Worm (Caenorhabditis elegans) whole organism, L4 larva: Measurements from ENCODE around the gene M02F4.1.

Experiments
- D1046.2 ChIP-seq: fragments of 200-800 bp; sonication (Bioruptor generic); IDR thresholded peaks from 2 replicates; pipeline ENCODE4 v1.3.6; 2022; ENCODE audit warnings: missing genetic modification characterization, missing compliant biosample characterization
- F26F4.8 ChIP-seq: fragments of 200-800 bp; sonication (Bioruptor generic); conservative IDR thresholded peaks from 2 replicates; pipeline ENCODE4 v1.3.6; 2022; ENCODE audit warnings: missing genetic modification characterization, missing compliant biosample characterization
- F44E2.7 ChIP-seq: fragments of 200-800 bp; sonication (Bioruptor generic); IDR thresholded peaks from 2 replicates; pipeline ENCODE4 v2.1.2; 2022; ENCODE audit warnings: missing genetic modification characterization, missing compliant biosample characterization
- T26A8.4 ChIP-seq: fragments of 200-800 bp; sonication (Bioruptor generic); IDR thresholded peaks from 2 replicates; pipeline ENCODE4 v1.3.6; 2022; ENCODE audit warnings: missing genetic modification characterization, missing compliant biosample characterization
- Y5F2A.4 ChIP-seq: fragments of 200-800 bp; sonication (Bioruptor generic); optimal IDR thresholded peaks from 2 replicates; lab custom pipeline; 2018; ENCODE audit warnings: mild to moderate bottlenecking, missing genetic modification characterization, missing compliant biosample characterization
- aha-1 ChIP-seq: fragments of 150-350 bp; peaks from one replicate; lab custom pipeline; 2014; ENCODE audit warnings: missing biosample characterization, missing genetic modification characterization
- attf-4 ChIP-seq: sonication (generic microtip); optimal IDR thresholded peaks from 3 replicates; lab custom pipeline; 2017; ENCODE audit warnings: missing biosample characterization, missing genetic modification characterization
- ceh-20 ChIP-seq: fragments of 200-800 bp; sonication (Bioruptor generic); IDR thresholded peaks from 2 replicates; pipeline ENCODE4 v1.3.6; 2022; ENCODE audit warnings: missing genetic modification reagents, missing genetic modification characterization, missing compliant biosample characterization
- ceh-28 ChIP-seq: fragments of 150-350 bp; optimal IDR thresholded peaks from 2 replicates; lab custom pipeline; 2014; ENCODE audit warnings: missing biosample characterization, missing genetic modification reagents, missing genetic modification characterization
- ceh-44 ChIP-seq: fragments of 200-800 bp; sonication (Bioruptor generic); IDR thresholded peaks from 2 replicates; pipeline ENCODE4 v1.3.6; 2022; ENCODE audit warnings: missing genetic modification reagents, missing genetic modification characterization, missing compliant biosample characterization
- cey-2 ChIP-seq: sonication (generic microtip); optimal IDR thresholded peaks from 3 replicates; lab custom pipeline; 2017; ENCODE audit warnings: missing genetic modification characterization, mild to moderate bottlenecking, missing compliant biosample characterization, antibody characterized with exemption, borderline replicate concordance; ENCODE audit not compliant: insufficient read depth
- daf-16 ChIP-seq, 3 experiments: sonication (generic microtip); optimal IDR thresholded peaks; 2 replicates each; lab custom pipeline; 2016 to 2017; ENCODE audit warnings: missing genetic modification characterization in 3 of 3, missing genetic modification reagents in 3 of 3, mild to moderate bottlenecking in 2 of 3, missing compliant biosample characterization in 2 of 3, missing biosample characterization in 1 of 3, moderate library complexity in 1 of 3
- daf-8 ChIP-seq: fragments of 200-800 bp; sonication (Bioruptor generic); IDR thresholded peaks from 2 replicates; pipeline ENCODE4 v1.3.6; 2022; ENCODE audit warnings: missing genetic modification characterization, missing compliant biosample characterization
- dmd-6 ChIP-seq: fragments of 200-800 bp; sonication (Bioruptor generic); IDR thresholded peaks from 2 replicates; pipeline ENCODE4 v1.3.6; 2022; ENCODE audit warnings: missing genetic modification reagents, missing genetic modification characterization, missing compliant biosample characterization
- dmd-8 ChIP-seq: fragments of 200-800 bp; sonication (Bioruptor generic); IDR thresholded peaks from 2 replicates; pipeline ENCODE4 v1.3.6; 2022; ENCODE audit warnings: missing genetic modification characterization, missing compliant biosample characterization
- dpl-1 ChIP-seq: fragments of 150-350 bp; optimal IDR thresholded peaks from 2 replicates; lab custom pipeline; 2014; ENCODE audit warnings: missing biosample characterization, missing genetic modification reagents, missing genetic modification characterization
- dve-1 ChIP-seq: sonication (generic microtip); optimal IDR thresholded peaks from 2 replicates; lab custom pipeline; 2017; ENCODE audit warnings: antibody characterized with exemption, mild to moderate bottlenecking, missing genetic modification characterization, missing compliant biosample characterization; ENCODE audit not compliant: insufficient read depth
- egl-27 ChIP-seq: sonication (generic microtip); optimal IDR thresholded peaks from 3 replicates; lab custom pipeline; 2017; ENCODE audit warnings: missing biosample characterization, missing genetic modification reagents, missing genetic modification characterization
- egl-43 ChIP-seq: fragments of 200-800 bp; sonication (Bioruptor generic); IDR thresholded peaks from 2 replicates; pipeline ENCODE4 v1.3.6; 2022; ENCODE audit warnings: missing genetic modification reagents, missing genetic modification characterization, missing compliant biosample characterization
- fkh-10 ChIP-seq: fragments of 150-350 bp; optimal IDR thresholded peaks from 2 replicates; lab custom pipeline; 2014; ENCODE audit warnings: missing biosample characterization, missing genetic modification reagents, missing genetic modification characterization
- fos-1 ChIP-seq: fragments of 150-350 bp; optimal IDR thresholded peaks from 2 replicates; lab custom pipeline; 2014; ENCODE audit warnings: missing biosample characterization, missing genetic modification characterization
- gei-8 ChIP-seq: fragments of 200-800 bp; sonication (Bioruptor generic); optimal IDR thresholded peaks from 2 replicates; lab custom pipeline; 2018; ENCODE audit warnings: mild to moderate bottlenecking, missing genetic modification characterization, missing compliant biosample characterization
- hif-1 ChIP-seq, 2 experiments: sonication (generic microtip); optimal IDR thresholded peaks; 2 replicates each; lab custom pipeline; 2016 to 2017; ENCODE audit warnings: missing compliant biosample characterization in 2 of 2, missing genetic modification characterization in 2 of 2, missing genetic modification reagents in 2 of 2, missing genotype in 2 of 2, mild to moderate bottlenecking in 1 of 2
- hmg-1.1 ChIP-seq: fragments of 200-800 bp; sonication (Bioruptor generic); IDR thresholded peaks from 2 replicates; pipeline ENCODE4 v1.3.6; 2022; ENCODE audit warnings: missing genetic modification reagents, missing genetic modification characterization, missing compliant biosample characterization
- lin-1 ChIP-seq: fragments of 200-800 bp; sonication (Bioruptor generic); IDR thresholded peaks from 2 replicates; pipeline ENCODE4 v1.3.6; 2022; ENCODE audit warnings: missing genetic modification reagents, missing genetic modification characterization, missing compliant biosample characterization
- lin-13 ChIP-seq: fragments of 150-350 bp; optimal IDR thresholded peaks from 2 replicates; lab custom pipeline; 2014; ENCODE audit warnings: missing biosample characterization, missing genetic modification reagents, missing genetic modification characterization
- lin-15B ChIP-seq: fragments of 150-350 bp; sonication (generic microtip); optimal IDR thresholded peaks from 3 replicates; lab custom pipeline; 2014; ENCODE audit warnings: missing biosample characterization, missing genetic modification characterization
- lin-38 ChIP-seq: fragments of 200-800 bp; sonication (Bioruptor generic); IDR thresholded peaks from 2 replicates; pipeline ENCODE4 v1.3.6; 2022; ENCODE audit warnings: missing genetic modification reagents, missing genetic modification characterization, missing compliant biosample characterization
- lin-39 ChIP-seq: fragments of 150-350 bp; optimal IDR thresholded peaks from 2 replicates; lab custom pipeline; 2014; ENCODE audit warnings: missing biosample characterization, missing genetic modification reagents, missing genetic modification characterization
- lir-3 ChIP-seq: sonication (generic microtip); optimal IDR thresholded peaks from 2 replicates; lab custom pipeline; 2016; ENCODE audit warnings: mild to moderate bottlenecking, missing genetic modification characterization, missing compliant biosample characterization
- madf-5 ChIP-seq, 2 experiments: fragments of 200-800 bp; sonication (Bioruptor generic); IDR thresholded peaks; 2 replicates each; pipeline ENCODE4 v1.3.6; 2022; ENCODE audit warnings: missing compliant biosample characterization in 2 of 2, missing genetic modification characterization in 2 of 2
- mdl-1 ChIP-seq, 2 experiments: fragments of 150-350 bp in 1 of 2; sonication (generic microtip) in 1 of 2; optimal IDR thresholded peaks; 2 replicates each; lab custom pipeline; 2014 to 2017; ENCODE audit warnings: missing biosample characterization in 2 of 2, missing genetic modification characterization in 2 of 2
- mes-2 ChIP-seq: sonication (generic microtip); optimal IDR thresholded peaks from 2 replicates; lab custom pipeline; 2016; ENCODE audit warnings: missing genotype, mild to moderate bottlenecking, missing genetic modification characterization, missing compliant biosample characterization; ENCODE audit not compliant: poor library complexity, severe bottlenecking
- mxl-2 ChIP-seq: fragments of 200-800 bp; sonication (Bioruptor generic); conservative IDR thresholded peaks from 2 replicates; pipeline ENCODE4 v1.3.6; 2022; ENCODE audit warnings: missing genetic modification reagents, missing genetic modification characterization, missing compliant biosample characterization
- mxl-3 ChIP-seq: fragments of 200-800 bp; sonication (Bioruptor generic); optimal IDR thresholded peaks from 2 replicates; lab custom pipeline; 2018; ENCODE audit warnings: mild to moderate bottlenecking, missing genetic modification characterization, missing compliant biosample characterization
- nhr-11 ChIP-seq: fragments of 150-350 bp; optimal IDR thresholded peaks from 2 replicates; lab custom pipeline; 2014; ENCODE audit warnings: missing biosample characterization, missing genetic modification characterization
- nhr-237 ChIP-seq: sonication (generic microtip); optimal IDR thresholded peaks from 2 replicates; lab custom pipeline; 2017; ENCODE audit warnings: missing biosample characterization, missing genetic modification characterization
- nhr-25 ChIP-seq: sonication (generic microtip); optimal IDR thresholded peaks from 2 replicates; lab custom pipeline; 2017; ENCODE audit warnings: missing genetic modification characterization, mild to moderate bottlenecking, missing compliant biosample characterization, antibody characterized with exemption, moderate library complexity, borderline replicate concordance; ENCODE audit not compliant: insufficient read depth
- nhr-42 ChIP-seq: fragments of 200-800 bp; sonication (Bioruptor generic); IDR thresholded peaks from 2 replicates; pipeline ENCODE4 v1.3.6; 2022; ENCODE audit warnings: missing genetic modification characterization, missing compliant biosample characterization
- nhr-48 ChIP-seq: sonication (generic microtip); optimal IDR thresholded peaks from 2 replicates; lab custom pipeline; 2016; ENCODE audit warnings: mild to moderate bottlenecking, missing genetic modification characterization, missing compliant biosample characterization
- nhr-6 ChIP-seq: fragments of 150-350 bp; optimal IDR thresholded peaks from 2 replicates; lab custom pipeline; 2014; ENCODE audit warnings: missing biosample characterization, missing genetic modification characterization
- nhr-76 ChIP-seq: fragments of 150-350 bp; optimal IDR thresholded peaks from 2 replicates; lab custom pipeline; 2014; ENCODE audit warnings: missing biosample characterization, missing genetic modification characterization
- pqm-1 ChIP-seq: sonication (generic microtip); optimal IDR thresholded peaks from 2 replicates; lab custom pipeline; 2017; ENCODE audit warnings: missing biosample characterization, missing genetic modification characterization
- rbr-2 ChIP-seq: sonication (generic microtip); optimal IDR thresholded peaks from 2 replicates; lab custom pipeline; 2016; ENCODE audit warnings: missing genotype, missing genetic modification characterization, missing compliant biosample characterization
- spr-1 ChIP-seq: sonication (generic microtip); optimal IDR thresholded peaks from 2 replicates; lab custom pipeline; 2016; ENCODE audit warnings: mild to moderate bottlenecking, missing genetic modification characterization, missing compliant biosample characterization
- spr-3 ChIP-seq: fragments of 200-800 bp; sonication (Bioruptor generic); optimal IDR thresholded peaks from 2 replicates; lab custom pipeline; 2018; ENCODE audit warnings: mild to moderate bottlenecking, missing genetic modification characterization, missing compliant biosample characterization
- unc-130 ChIP-seq: sonication (generic microtip); optimal IDR thresholded peaks from 2 replicates; lab custom pipeline; 2016; ENCODE audit warnings: missing genetic modification reagents, missing genetic modification characterization, missing compliant biosample characterization
- unc-62 ChIP-seq, 3 experiments: fragments of 150-350 bp in 1 of 3; sonication (generic microtip); optimal IDR thresholded peaks in 2 of 3; peaks in 1 of 3; 1 replicate in 1 of 3; 2 replicates in 2 of 3; lab custom pipeline; 2014 to 2017; ENCODE audit warnings: missing biosample characterization in 3 of 3, missing genetic modification characterization in 3 of 3, missing genetic modification reagents in 3 of 3, missing genotype in 1 of 3
- zag-1 ChIP-seq: fragments of 150-350 bp; optimal IDR thresholded peaks from 2 replicates; lab custom pipeline; 2014; ENCODE audit warnings: missing biosample characterization, missing genetic modification characterization
- zfp-2 ChIP-seq: sonication (generic microtip); optimal IDR thresholded peaks from 2 replicates; lab custom pipeline; 2016; ENCODE audit warnings: mild to moderate bottlenecking, missing genetic modification characterization, missing compliant biosample characterization
- zip-11 ChIP-seq: fragments of 200-800 bp; sonication (Bioruptor generic); IDR thresholded peaks from 2 replicates; pipeline ENCODE4 v1.3.6; 2022; ENCODE audit warnings: missing genetic modification characterization, missing compliant biosample characterization

M02F4.1 gene

ce11 chrX:3049233-3049632, 20.3 kb upstream of the M02F4.1 start (continued):
- TF ChIP-seq mxl-2 (GFP tag; lab: Robert Waterston, UW), result no peak
- no peak for TF ChIP-seq nhr-11
- no peak for TF ChIP-seq lin-38 (GFP tag; lab: Robert Waterston, UW)
- TF ChIP-seq nhr-48, result no peak
- TF ChIP-seq pqm-1 (tag; lab: Kevin White, UChicago), result no peak
- no peak for TF ChIP-seq lin-15B (tag; lab: Kevin White, UChicago)
- peak; percentile 4 for TF ChIP-seq lin-13 (GFP tag; lab: Kevin White, UChicago)
- TF ChIP-seq dve-1, result peak; percentile 49
- TF ChIP-seq spr-1 (tag; lab: Kevin White, UChicago), result no peak
- TF ChIP-seq zag-1, result no peak
- no peak for TF ChIP-seq egl-27 (tag; lab: Kevin White, UChicago)
- no peak for TF ChIP-seq F26F4.8 (GFP tag; lab: Robert Waterston, UW)
- TF ChIP-seq attf-4 (tag; lab: Kevin White, UChicago), result no peak
- no peak for TF ChIP-seq zip-11 (GFP tag; lab: Robert Waterston, UW)
- TF ChIP-seq spr-3 (GFP tag; lab: Kevin White, UChicago), result no peak
- peak in 1 of 2 experiments; percentile 60 for TF ChIP-seq hif-1 (tag; optimal IDR thresholded peaks at IDR 0.05; lab: Kevin White, UChicago)
- TF ChIP-seq rbr-2, result peak; percentile 61
- no peak for TF ChIP-seq dmd-8 (GFP tag; lab: Robert Waterston, UW)
- TF ChIP-seq hmg-1.1 (GFP tag; lab: Robert Waterston, UW), result peak; percentile 88
- no peak for TF ChIP-seq daf-16 (GFP tag; optimal IDR thresholded peaks at IDR 0.05; lab: Kevin White, UChicago)
- peak; percentile 32 for TF ChIP-seq daf-16 (tag; optimal IDR thresholded peaks at IDR 0.05; lab: Kevin White, UChicago)
- TF ChIP-seq ceh-28 (tag; lab: Kevin White, UChicago), result no peak
- no peak for TF ChIP-seq nhr-237
- TF ChIP-seq F44E2.7, result no peak
- no peak for TF ChIP-seq egl-43
- peak; percentile 64 for TF ChIP-seq aha-1
- no peak for TF ChIP-seq nhr-76
- no peak for TF ChIP-seq fos-1 (tag; lab: Kevin White, UChicago)
- no peak for TF ChIP-seq nhr-42 (GFP tag; lab: Robert Waterston, UW)
- TF ChIP-seq lin-39 (tag; lab: Kevin White, UChicago), result no peak
- no peak for TF ChIP-seq D1046.2
- peak; percentile 34 for TF ChIP-seq ceh-20 (GFP tag; lab: Robert Waterston, UW)
- TF ChIP-seq mes-2 (tag; lab: Kevin White, UChicago), result peak; percentile 51
- TF ChIP-seq dpl-1 (GFP tag; lab: Kevin White, UChicago), result no peak
- no peak for TF ChIP-seq madf-5 (GFP tag; IDR thresholded peaks at IDR 0.05; lab: Robert Waterston, UW)
- no peak for TF ChIP-seq nhr-6 (tag; lab: Kevin White, UChicago)
- peak; percentile 2 to 24 for TF ChIP-seq mdl-1 (tag; optimal IDR thresholded peaks at IDR 0.05; lab: Kevin White, UChicago)
- TF ChIP-seq lin-1 (GFP tag; lab: Robert Waterston, UW), result no peak
- TF ChIP-seq fkh-10 (GFP tag; lab: Kevin White, UChicago), result peak; percentile 77
- TF ChIP-seq T26A8.4 (GFP tag; lab: Robert Waterston, UW), result no peak
- TF ChIP-seq lir-3 (tag; lab: Kevin White, UChicago), result no peak
- TF ChIP-seq unc-130 (GFP tag; lab: Kevin White, UChicago), result no peak
- no peak for TF ChIP-seq cey-2 (tag; lab: Kevin White, UChicago)
- no peak for TF ChIP-seq nhr-25 (tag; lab: Kevin White, UChicago)
- peak; percentile 61 for TF ChIP-seq dmd-6
- TF ChIP-seq mxl-3 (GFP tag; lab: Kevin White, UChicago), result peak; percentile 35
- TF ChIP-seq unc-62 (GFP tag; optimal IDR thresholded peaks at IDR 0.05 in 1 of 2; lab: Kevin White, UChicago), result peak in 1 of 2 experiments; percentile 12
- no peak for TF ChIP-seq unc-62 (tag; optimal IDR thresholded peaks at IDR 0.05; lab: Kevin White, UChicago)
- no peak for TF ChIP-seq gei-8
- TF ChIP-seq Y5F2A.4 (GFP tag; lab: Kevin White, UChicago), result no peak
- no peak for TF ChIP-seq daf-8
- no peak for TF ChIP-seq zfp-2 (tag; lab: Kevin White, UChicago)
- no peak for TF ChIP-seq ceh-44 (GFP tag; lab: Robert Waterston, UW)
